Fruit fly (Drosophila melanogaster): ENCODE measurements around the gene CG13857.

Gene CG13857

DNA sequence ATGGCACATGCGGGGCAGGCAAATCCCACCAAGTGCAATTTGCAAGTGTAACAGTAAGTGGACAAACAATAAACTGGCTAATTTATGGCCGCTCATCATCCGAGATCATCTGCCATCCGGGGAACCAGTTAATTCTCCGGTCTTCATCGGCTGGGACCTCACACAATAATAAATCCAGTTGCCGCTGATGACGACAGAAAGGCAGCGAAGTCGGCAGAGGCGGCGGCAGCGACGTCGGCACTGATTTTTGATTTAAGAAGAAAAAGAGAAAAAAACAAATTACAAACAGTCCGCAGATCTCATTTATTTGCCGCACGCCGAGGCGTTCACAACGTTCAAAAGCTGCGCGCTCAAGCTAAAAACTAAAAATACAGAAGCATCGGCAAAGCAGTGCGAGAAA, 8.5 kb upstream of the CG13857 start, which contains the start of gene CG13856:
CG13856 (plus strand) TSS at position 301 of the 400 bp plus-strand sequence.
- TF ChIP-seq h (optimal IDR thresholded peaks at IDR 0.05) (no peak), Sin3A (optimal IDR thresholded peaks at IDR 0.05) (no peak), insv (optimal IDR thresholded peaks at IDR 0.05) (no peak), psq (optimal IDR thresholded peaks at IDR 0.05) (no peak), ttk (optimal IDR thresholded peaks at IDR 0.05) (no peak), Myc (optimal IDR thresholded peaks at IDR 0.05) (no peak)

DNA sequence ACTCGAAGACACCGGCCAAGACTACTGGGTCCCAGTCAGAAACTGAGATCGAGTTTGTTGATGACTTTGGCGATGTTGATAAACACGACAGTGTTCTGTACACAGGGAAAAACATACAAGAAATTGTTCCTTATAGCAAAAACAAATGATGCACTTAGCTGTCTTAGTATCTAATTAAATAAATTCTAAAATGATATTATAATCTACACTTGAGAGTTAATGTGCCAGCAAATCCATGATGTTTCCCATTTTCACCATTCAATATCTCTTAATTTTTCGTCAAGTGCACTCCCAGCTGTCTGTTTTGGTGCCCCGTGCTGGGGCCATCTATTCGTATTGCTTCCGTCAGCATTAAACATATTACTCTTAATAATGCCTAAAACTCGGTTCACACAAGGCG, 6.3 kb upstream of the CG13857 start:
- TF ChIP-seq psq (optimal IDR thresholded peaks at IDR 0.05) (no peak), h (optimal IDR thresholded peaks at IDR 0.05) (no peak), insv (optimal IDR thresholded peaks at IDR 0.05) (no peak), Sin3A (optimal IDR thresholded peaks at IDR 0.05) (no peak), Myc (optimal IDR thresholded peaks at IDR 0.05) (no peak)

DNA sequence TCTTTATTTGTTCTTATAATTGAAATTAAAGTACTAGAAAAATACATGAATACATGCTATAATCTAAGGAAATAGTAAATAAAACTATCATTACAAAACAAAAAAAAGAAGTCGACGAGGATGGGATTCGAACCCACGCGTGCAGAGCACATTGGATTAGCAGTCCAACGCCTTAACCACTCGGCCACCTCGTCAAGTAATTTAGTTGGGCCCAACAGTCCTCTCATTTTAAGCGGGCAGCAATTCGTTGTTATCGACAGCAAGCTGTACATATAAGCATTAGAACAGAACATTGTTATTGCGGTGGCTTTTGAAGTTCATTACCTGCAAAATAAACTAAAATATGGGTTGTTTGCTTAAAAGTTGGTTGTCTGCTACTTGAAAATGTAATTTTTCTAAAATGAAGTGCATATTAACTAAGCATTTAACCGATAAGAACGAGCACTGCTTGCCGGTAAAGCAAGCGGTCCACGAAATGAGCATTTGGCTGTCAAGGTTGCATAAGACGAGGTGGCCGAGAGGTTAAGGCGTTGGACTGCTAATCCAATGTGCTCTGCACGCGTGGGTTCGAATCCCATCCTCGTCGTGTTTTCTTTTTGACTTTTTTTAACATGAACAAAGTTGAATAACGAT, 3.3 kb upstream of the CG13857 start:
- TF ChIP-seq insv (optimal IDR thresholded peaks at IDR 0.05): no peak
- TF ChIP-seq Myc (optimal IDR thresholded peaks at IDR 0.05): no peak
- no peak for TF ChIP-seq h (optimal IDR thresholded peaks at IDR 0.05)
- no peak for TF ChIP-seq ttk (optimal IDR thresholded peaks at IDR 0.05)
- no peak for TF ChIP-seq Sin3A (optimal IDR thresholded peaks at IDR 0.05)
- no peak for TF ChIP-seq psq (optimal IDR thresholded peaks at IDR 0.05)

DNA sequence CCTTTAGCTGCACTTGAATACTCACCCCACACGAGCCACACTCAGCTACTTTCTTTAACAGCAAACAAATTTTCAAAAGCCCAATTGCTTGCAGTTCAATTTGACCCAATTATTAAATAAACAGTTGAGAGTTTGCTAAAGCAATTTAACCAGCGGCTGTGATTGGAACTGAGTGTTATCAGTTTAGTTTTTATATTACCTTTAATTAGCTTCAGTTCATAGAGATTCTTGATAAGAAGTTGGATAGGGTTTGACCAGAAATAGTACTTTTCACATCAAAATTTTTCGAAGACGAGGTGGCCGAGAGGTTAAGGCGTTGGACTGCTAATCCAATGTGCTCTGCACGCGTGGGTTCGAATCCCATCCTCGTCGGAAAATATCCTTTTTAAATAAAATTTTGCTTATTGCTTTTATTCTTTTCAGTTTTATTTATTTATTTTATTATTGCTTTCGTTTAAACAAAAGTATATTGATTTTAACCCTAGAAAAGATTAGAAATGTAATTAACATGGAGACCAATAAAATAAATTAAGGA, 2.4 kb upstream of the CG13857 start:
- no peak for TF ChIP-seq h (optimal IDR thresholded peaks at IDR 0.05)
- TF ChIP-seq Sin3A (optimal IDR thresholded peaks at IDR 0.05): no peak
- no peak for TF ChIP-seq insv (optimal IDR thresholded peaks at IDR 0.05)
- no peak for TF ChIP-seq psq (optimal IDR thresholded peaks at IDR 0.05)
- no peak for TF ChIP-seq ttk (optimal IDR thresholded peaks at IDR 0.05)
- no peak for TF ChIP-seq Myc (optimal IDR thresholded peaks at IDR 0.05)

DNA sequence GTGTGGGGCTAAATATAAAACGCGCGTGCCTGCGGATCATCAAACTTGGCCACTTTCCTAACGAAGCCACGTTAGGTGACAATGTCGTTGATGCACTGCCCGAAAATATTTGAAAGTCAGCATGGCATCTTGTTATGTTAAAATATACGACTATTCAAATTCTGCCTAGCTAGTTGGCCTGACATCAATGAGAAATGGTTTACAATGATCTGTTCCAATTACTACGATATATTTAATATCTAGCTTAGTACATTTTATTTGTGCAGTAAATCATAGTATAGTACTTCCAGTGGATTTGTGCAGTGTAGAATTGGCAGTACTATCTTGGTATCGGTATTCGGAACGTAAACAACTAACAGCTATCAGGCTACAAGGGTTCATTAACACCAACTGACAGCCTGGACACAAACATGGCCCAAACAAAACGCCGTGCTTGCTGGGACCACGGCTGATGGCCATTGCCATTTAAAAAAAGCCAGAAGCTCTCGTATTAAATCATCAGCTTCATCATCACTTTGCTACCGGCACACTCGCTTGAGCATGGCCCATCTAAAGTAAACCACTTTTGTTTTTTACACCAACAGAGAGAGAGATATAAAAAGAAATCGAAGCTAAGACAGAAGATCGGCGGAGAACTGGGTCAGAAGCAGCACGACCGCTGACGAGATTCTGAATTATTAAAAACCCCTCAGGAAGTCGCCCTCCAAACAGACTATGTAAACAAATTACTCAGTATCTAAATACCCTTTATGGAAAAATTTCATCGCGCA, 1.7 kb upstream of the CG13857 start:
- TF ChIP-seq Myc (optimal IDR thresholded peaks at IDR 0.05) (no peak), psq (optimal IDR thresholded peaks at IDR 0.05) (no peak), ttk (optimal IDR thresholded peaks at IDR 0.05) (no peak), h (optimal IDR thresholded peaks at IDR 0.05) (no peak), Sin3A (optimal IDR thresholded peaks at IDR 0.05) (no peak)

DNA sequence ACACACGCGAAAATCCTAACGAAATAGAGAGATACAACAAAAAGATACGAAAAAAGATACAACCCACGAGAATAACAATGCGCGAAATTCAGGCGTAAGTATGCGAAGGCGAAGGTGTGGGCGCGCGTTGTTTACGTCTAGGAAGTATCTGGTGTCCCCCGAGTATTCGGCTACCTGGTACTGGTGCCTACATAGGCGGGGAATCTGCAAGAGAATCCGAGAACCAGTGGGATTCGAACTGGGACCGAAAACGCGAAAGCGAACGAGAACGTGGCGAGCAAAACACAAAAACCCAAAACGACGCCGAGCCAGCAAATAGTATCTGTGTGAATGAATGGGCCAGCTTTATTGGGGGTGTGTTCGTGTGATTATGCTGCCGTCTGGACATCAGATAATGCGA, 3.8 kb downstream of the CG13857 start:
- TF ChIP-seq ttk (optimal IDR thresholded peaks at IDR 0.05) (no peak), insv (optimal IDR thresholded peaks at IDR 0.05) (no peak), Sin3A (optimal IDR thresholded peaks at IDR 0.05) (no peak)

DNA sequence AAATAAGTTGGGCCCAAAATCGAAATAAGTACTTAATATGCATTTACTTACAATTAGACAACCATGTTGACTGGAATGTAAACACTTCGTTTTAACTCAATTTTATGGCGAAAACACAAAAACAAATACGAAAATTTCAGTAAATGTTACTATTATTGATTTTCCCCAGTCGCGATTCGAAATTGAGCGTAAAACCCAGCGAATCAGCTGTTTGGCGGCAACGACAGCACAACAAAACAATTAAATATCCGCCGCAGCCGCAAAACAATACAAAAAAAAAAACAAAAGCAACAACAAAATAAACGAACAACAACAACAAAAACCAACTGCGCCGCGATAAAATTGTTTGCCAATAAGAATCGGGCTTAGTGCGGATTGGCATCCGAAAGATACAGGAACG, 4.3 kb downstream of the CG13857 start, which contains the start of the genes CAH8 and CG7059:
CAH8 (minus strand) TSS at position 101 of the 400 bp plus-strand sequence.
CG7059 (plus strand) TSS at position 167 of the 400 bp plus-strand sequence.
- TF ChIP-seq psq (optimal IDR thresholded peaks at IDR 0.05) (no peak), h (optimal IDR thresholded peaks at IDR 0.05) (no peak), ttk (optimal IDR thresholded peaks at IDR 0.05) (no peak), Sin3A (optimal IDR thresholded peaks at IDR 0.05) (no peak), insv (optimal IDR thresholded peaks at IDR 0.05) (no peak), Myc (optimal IDR thresholded peaks at IDR 0.05) (no peak)

DNA sequence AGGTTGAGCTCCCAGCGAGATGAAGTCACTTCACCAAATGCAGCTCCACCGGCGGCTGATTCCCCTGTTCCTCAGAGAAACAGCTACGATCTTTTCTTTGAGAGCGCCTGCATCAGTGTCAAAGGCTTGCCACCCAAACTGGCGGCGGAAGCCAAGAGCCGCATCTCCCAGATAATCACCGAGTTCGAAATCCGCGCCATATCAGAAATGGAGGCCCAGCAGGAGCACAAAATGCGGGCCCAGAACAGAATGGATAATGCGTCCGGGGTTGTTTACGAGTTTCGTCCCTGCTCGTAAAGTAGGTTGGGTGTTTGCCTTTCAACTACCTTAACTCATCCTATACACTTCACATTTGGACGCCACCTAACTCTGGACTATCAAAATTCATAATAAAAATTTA, 12.2 kb downstream of the CG13857 start, which contains the start of gene Gpdh3:
Gpdh3 (plus strand) TSS at position 301 of the 400 bp plus-strand sequence.
- no peak for TF ChIP-seq ttk (optimal IDR thresholded peaks at IDR 0.05)
- TF ChIP-seq h (optimal IDR thresholded peaks at IDR 0.05): no peak
- TF ChIP-seq insv (optimal IDR thresholded peaks at IDR 0.05): no peak
- no peak for TF ChIP-seq Sin3A (optimal IDR thresholded peaks at IDR 0.05)

DNA sequence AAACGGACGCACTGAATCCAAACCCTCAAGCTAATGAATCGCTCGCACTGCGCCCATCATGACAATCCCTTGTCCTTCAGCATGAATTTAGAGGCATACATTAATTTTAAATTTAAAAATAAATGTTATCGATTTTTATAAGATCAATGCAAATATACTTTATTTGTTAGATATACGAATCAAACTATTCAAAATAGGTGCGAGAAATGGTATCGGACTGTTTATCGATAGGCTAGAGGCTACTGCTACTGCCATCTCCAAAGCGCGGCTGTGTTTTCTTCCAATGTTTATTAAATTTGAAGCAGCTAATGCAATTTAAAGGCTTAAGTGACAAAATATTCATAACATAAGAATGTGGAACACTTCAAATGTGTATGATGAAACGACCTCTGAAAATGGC, 12.8 kb downstream of the CG13857 start, which contains the start of gene CG43342:
CG43342 (plus strand) TSS at position 264 of the 400 bp plus-strand sequence.
- TF ChIP-seq insv (optimal IDR thresholded peaks at IDR 0.05): no peak

DNA sequence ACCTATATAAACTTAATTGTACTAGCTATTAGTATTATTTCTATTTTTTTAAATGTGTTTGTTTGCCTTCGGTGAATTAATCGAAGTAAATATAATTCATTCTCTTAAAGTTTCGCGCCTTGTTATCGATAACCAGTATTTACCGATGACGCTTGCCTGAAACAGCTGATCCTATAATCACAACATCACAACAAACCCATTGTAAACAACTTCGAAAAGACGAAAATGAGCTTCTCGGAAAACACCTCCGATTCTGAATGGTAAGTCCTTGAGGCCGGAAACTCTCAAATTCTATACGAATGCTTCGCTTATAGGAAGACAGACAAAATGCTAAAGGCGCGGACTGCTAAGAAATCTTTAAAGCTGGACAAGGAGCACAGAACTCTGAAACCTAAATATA, 14.0 kb downstream of the CG13857 start, which contains the start of gene CG34149:
CG34149 (plus strand) TSS at position 187 of the 400 bp plus-strand sequence.
- no peak for TF ChIP-seq ttk (optimal IDR thresholded peaks at IDR 0.05)
- TF ChIP-seq h (optimal IDR thresholded peaks at IDR 0.05): no peak
- TF ChIP-seq psq (optimal IDR thresholded peaks at IDR 0.05): no peak
- TF ChIP-seq insv (optimal IDR thresholded peaks at IDR 0.05): no peak
- no peak for TF ChIP-seq Sin3A (optimal IDR thresholded peaks at IDR 0.05)
- TF ChIP-seq Myc (optimal IDR thresholded peaks at IDR 0.05): no peak

DNA sequence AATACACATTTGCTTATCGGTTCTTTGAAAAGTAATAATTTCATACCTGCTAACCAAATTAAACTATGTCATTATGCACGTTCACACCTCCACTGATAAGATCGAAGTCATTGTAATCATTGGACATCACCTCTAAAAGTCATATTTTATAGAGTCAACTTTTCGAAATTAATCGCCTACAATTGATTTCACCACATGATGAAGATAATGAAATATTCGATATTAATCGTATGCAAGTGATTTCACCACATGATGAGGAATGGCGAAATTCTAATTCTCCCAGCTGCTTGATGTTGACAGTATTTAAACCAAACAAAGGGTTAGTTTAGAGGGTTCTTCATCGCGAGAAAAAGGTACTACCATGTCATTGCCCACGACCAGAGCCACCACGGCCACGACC, 18.2 kb downstream of the CG13857 start, which contains the start of gene CG18596:
CG18596 (plus strand) TSS at position 250 of the 400 bp plus-strand sequence.
- TF ChIP-seq ttk (optimal IDR thresholded peaks at IDR 0.05): no peak
- no peak for TF ChIP-seq insv (optimal IDR thresholded peaks at IDR 0.05)
- TF ChIP-seq psq (optimal IDR thresholded peaks at IDR 0.05): no peak
- no peak for TF ChIP-seq Myc (optimal IDR thresholded peaks at IDR 0.05)
- no peak for TF ChIP-seq h (optimal IDR thresholded peaks at IDR 0.05)
- TF ChIP-seq Sin3A (optimal IDR thresholded peaks at IDR 0.05): no peak

DNA sequence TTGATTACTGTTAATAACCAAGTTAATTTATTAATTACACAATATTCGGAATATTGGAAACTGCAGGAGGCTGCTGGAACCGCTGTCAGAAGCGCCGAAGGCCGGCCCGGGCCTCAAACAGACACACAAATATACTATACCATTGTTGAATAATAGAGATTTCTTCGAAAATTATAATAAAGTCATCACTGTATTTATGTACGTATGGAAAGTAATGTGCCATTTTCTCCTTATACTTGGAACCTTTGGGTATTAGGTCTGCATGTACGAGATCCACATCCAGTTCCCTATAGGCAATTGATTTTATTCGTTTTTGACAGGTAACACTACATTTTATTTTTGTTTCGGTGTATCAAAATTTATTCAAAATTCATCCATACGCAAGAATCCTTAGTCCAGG, 21.4 kb downstream of the CG13857 start, which contains the start of gene CG7069:
CG7069 (plus strand) TSS at position 301 of the 400 bp plus-strand sequence.
- TF ChIP-seq psq (optimal IDR thresholded peaks at IDR 0.05) (no peak), ttk (optimal IDR thresholded peaks at IDR 0.05) (no peak), insv (optimal IDR thresholded peaks at IDR 0.05) (no peak), Sin3A (optimal IDR thresholded peaks at IDR 0.05) (no peak), h (optimal IDR thresholded peaks at IDR 0.05) (no peak), Myc (optimal IDR thresholded peaks at IDR 0.05) (no peak)

All from Kc167 (cell line).